Worm (Caenorhabditis elegans): ENCODE measurements around the gene F48E8.8.

DNA sequence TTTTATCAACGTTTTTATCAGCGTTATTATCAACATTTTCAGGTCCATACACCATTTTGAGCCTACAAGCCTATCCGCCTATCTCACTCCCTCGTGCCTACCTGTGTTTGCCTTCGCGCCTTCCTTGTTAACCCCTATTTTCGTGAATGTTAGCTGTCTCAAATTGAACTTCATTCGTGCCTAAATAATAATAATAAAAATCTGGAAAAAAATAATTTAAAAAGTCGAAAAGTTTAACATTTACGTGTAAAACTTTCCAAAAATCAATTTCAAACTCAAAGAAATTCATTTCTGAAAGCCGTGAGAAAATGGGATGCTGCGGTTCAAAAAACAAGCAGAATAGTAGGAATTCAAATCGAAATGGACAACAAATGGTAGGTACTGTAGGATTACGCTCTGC is 28.4 kb upstream of the F48E8.8 start, which contains the start of gene R02F2.10:
- no peak for TF ChIP-seq aly-2 (tag; optimal IDR thresholded peaks at IDR 0.05)
- no peak for TF ChIP-seq gmeb-1 (tag; optimal IDR thresholded peaks at IDR 0.05)
- no peak for TF ChIP-seq nhr-23 (tag; optimal IDR thresholded peaks at IDR 0.05)
- TF ChIP-seq ztf-4 (tag; optimal IDR thresholded peaks at IDR 0.05): no peak
- TF ChIP-seq sma-3 (GFP tag; optimal IDR thresholded peaks at IDR 0.05): no peak
- TF ChIP-seq crh-2 (tag; optimal IDR thresholded peaks at IDR 0.05): no peak
- no peak for TF ChIP-seq nhr-11 (tag; optimal IDR thresholded peaks at IDR 0.05)
- TF ChIP-seq mdl-1 (tag; optimal IDR thresholded peaks at IDR 0.05): no peak

Measured in whole organism, L2 larva.